Worm (Caenorhabditis elegans): ENCODE data around the gene fmi-1.

Gene fmi-1

ce11 chrV:13081197-13081747 lies 62.4 kb downstream of the fmi-1 start (continued):
- TF ChIP-seq tag-97 (GFP tag; IDR thresholded peaks at IDR 0.05) = no peak
- TF ChIP-seq nhr-48 (tag; optimal IDR thresholded peaks at IDR 0.05) = peak; percentile 90
- TF ChIP-seq nhr-11 (tag; optimal IDR thresholded peaks at IDR 0.05) = peak; percentile 41
- TF ChIP-seq Y105C5A.15 (GFP tag; IDR thresholded peaks at IDR 0.05) = no peak

DNA sequence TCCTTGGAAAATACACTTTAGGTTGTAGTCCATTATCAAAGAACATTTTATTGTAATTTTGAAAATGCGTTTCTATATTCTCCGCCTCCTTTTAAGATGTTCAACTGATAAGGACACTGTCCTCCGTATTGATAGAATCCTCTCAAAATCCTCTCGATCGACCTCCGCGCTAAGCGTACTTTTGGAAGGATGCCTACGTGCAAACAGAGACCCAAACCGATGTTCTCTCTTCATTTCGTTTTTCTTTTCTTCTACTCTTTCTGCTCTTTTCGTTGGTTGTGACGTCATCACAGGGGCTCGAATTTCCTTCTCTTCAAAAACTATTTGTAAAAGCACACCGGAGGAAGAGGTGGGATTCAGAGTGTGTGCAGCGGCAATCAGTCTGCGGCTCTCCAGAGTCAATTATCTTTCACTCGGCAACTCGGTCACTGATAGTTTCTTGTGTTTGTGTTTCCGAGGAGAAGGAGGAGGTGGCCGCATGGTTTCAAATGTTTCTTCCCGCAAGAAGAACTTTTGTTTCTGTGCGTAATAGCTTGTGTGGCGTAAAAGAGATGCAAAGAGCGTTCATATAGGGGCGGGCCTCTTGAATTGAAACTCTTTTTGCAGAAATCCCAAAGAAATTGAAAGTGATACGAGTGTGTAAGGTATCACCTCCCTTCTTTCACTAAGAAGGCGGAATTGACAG lies 63.7 kb downstream of the fmi-1 start, which contains the start of gene C34B4.2:
C34B4.2 (plus strand) TSS at position 614 of the 685 bp plus-strand sequence.
- TF ChIP-seq unc-130 (GFP tag; optimal IDR thresholded peaks at IDR 0.05) (no peak), ceh-20 (GFP tag; IDR thresholded peaks at IDR 0.05) (no peak; the same call in 1 of the 2 replicates), dmd-6 (GFP tag; IDR thresholded peaks at IDR 0.05) (peak; percentile 79), unc-39 (tag; optimal IDR thresholded peaks at IDR 0.05) (no peak), D1046.2 (GFP tag; IDR thresholded peaks at IDR 0.05) (no peak), nhr-102 (tag; optimal IDR thresholded peaks at IDR 0.05) (peak; percentile 7), nhr-10 (tag; optimal IDR thresholded peaks at IDR 0.05) (no peak), nhr-42 (GFP tag; IDR thresholded peaks at IDR 0.05) (no peak), skn-1 (tag; optimal IDR thresholded peaks at IDR 0.05) (no peak), lin-15B (tag; optimal IDR thresholded peaks at IDR 0.05) (no peak), daf-12 (tag; optimal IDR thresholded peaks at IDR 0.05) (no peak), nhr-28 (tag; optimal IDR thresholded peaks at IDR 0.05) (peak; percentile 55), snpc-4 (tag; optimal IDR thresholded peaks at IDR 0.05) (no peak), lsy-2 (tag; optimal IDR thresholded peaks at IDR 0.05) (peak; percentile 7 to 62), gei-8 (GFP tag; optimal IDR thresholded peaks at IDR 0.05) (no peak), fkh-10 (GFP tag; optimal IDR thresholded peaks at IDR 0.05) (no peak), dmd-9 (GFP tag; IDR thresholded peaks at IDR 0.05) (no peak), lin-29 (GFP tag; IDR thresholded peaks at IDR 0.05) (no peak), tra-1 (GFP tag; IDR thresholded peaks at IDR 0.05) (peak; percentile 72; the same call in 1 of the 2 replicates), ceh-62 (tag; optimal IDR thresholded peaks at IDR 0.05) (no peak), mdt-29 (GFP tag; IDR thresholded peaks at IDR 0.05) (peak; percentile 38; the same call in 1 of the 2 replicates), tag-97 (GFP tag; IDR thresholded peaks at IDR 0.05) (no peak), lim-7 (GFP tag; IDR thresholded peaks at IDR 0.05) (no peak), fos-1 (tag; optimal IDR thresholded peaks at IDR 0.05) (no peak), ZK337.2 (GFP tag; IDR thresholded peaks at IDR 0.05) (no peak), cey-2 (tag; optimal IDR thresholded peaks at IDR 0.05; ENCODE audit: borderline replicate concordance, insufficient read depth) (no peak), mdl-1 (tag; optimal IDR thresholded peaks at IDR 0.05) (peak in 1 of 2 experiments; percentile 66), zip-11 (GFP tag; IDR thresholded peaks at IDR 0.05) (no peak), lin-13 (GFP tag; optimal IDR thresholded peaks at IDR 0.05) (no peak), hlh-30 (tag; optimal IDR thresholded peaks at IDR 0.05; ENCODE audit: insufficient read depth) (peak; percentile 3), daf-16 (GFP tag; optimal IDR thresholded peaks at IDR 0.05) (peak; percentile 3 to 89), daf-16 (tag; optimal IDR thresholded peaks at IDR 0.05) (peak; percentile 56), ztf-11 (tag; optimal IDR thresholded peaks at IDR 0.05) (no peak), nhr-77 (tag; optimal IDR thresholded peaks at IDR 0.05) (peak; percentile 5), aha-1 (tag) (peak; percentile 100), spr-3 (GFP tag; optimal IDR thresholded peaks at IDR 0.05) (no peak), Y5F2A.4 (GFP tag; optimal IDR thresholded peaks at IDR 0.05) (no peak), aly-2 (tag; optimal IDR thresholded peaks at IDR 0.05) (no peak), F10B5.3 (tag; optimal IDR thresholded peaks at IDR 0.05) (no peak), T26A8.4 (GFP tag; IDR thresholded peaks at IDR 0.05) (peak; percentile 55; the same call in 1 of the 2 replicates), nhr-6 (tag; optimal IDR thresholded peaks at IDR 0.05) (no peak), duxl-1 (tag; optimal IDR thresholded peaks at IDR 0.05; ENCODE audit: poor library complexity) (no peak), ztf-7 (tag; optimal IDR thresholded peaks at IDR 0.05) (peak; percentile 23), nhr-48 (tag; optimal IDR thresholded peaks at IDR 0.05) (peak; percentile 51), F49E8.2 (tag; optimal IDR thresholded peaks at IDR 0.05; ENCODE audit: borderline replicate concordance) (no peak), ceh-44 (GFP tag; IDR thresholded peaks at IDR 0.05) (no peak), dve-1 (tag; optimal IDR thresholded peaks at IDR 0.05; ENCODE audit: insufficient read depth) (peak; percentile 57)
